Fruit fly (Drosophila melanogaster) whole organism, adult: Measurements from ENCODE around the gene homer.

Experiments used
- CG11617 ChIP-seq: fragments of 200-800 bp; sonication (Bioruptor generic); optimal IDR thresholded peaks from 2 replicates; lab custom pipeline; 2017; ENCODE audit warnings: mild to moderate bottlenecking, missing biosample characterization, missing genetic modification reagents, missing genetic modification characterization
- CG7101 ChIP-seq: fragments of 200-800 bp; sonication (Bioruptor generic); optimal IDR thresholded peaks from 2 replicates; lab custom pipeline; 2018; ENCODE audit warnings: missing biosample characterization, mild to moderate bottlenecking, missing genetic modification characterization, moderate library complexity
- bab1 ChIP-seq: fragments of 200-800 bp; sonication (Bioruptor generic); optimal IDR thresholded peaks from 3 replicates; lab custom pipeline; 2019; ENCODE audit warnings: missing biosample characterization, mild to moderate bottlenecking, missing genetic modification characterization, moderate library complexity
- kay ChIP-seq: fragments of 200-800 bp; sonication (Bioruptor generic); peaks from one replicate; lab custom pipeline; 2016; ENCODE audit warnings: missing biosample characterization, missing genetic modification characterization, borderline replicate concordance
- tj ChIP-seq: fragments of 200-800 bp; sonication (Bioruptor generic); optimal IDR thresholded peaks from 3 replicates; lab custom pipeline; 2017; ENCODE audit warnings: missing biosample characterization, mild to moderate bottlenecking, missing genetic modification characterization, moderate library complexity

DNA sequence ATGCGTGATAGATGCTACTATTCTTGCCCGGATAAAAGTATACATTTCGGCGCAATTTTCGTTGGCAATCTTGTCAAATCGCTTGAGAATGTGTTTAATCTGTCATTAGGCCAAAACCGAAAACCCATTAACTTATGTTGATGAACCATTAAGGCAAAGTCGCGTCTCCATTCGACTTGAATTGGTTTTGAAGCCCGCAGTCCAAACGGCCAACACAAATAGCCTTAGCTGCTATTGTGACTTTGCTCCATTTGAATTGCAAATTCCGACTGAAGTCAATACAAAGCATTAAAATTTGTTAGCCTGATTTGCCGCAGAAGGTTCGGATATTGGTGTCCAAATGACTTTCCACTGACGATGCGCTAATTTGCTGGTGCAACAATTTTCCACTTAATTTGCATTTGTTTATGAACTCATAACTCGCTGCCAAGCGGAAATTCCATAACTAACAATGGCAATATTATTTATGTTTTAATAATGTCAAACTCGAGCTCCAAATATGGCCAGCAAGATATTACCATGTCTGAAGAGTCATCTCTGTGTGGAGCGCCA lies 16.7 kb downstream of the homer start:
- TF ChIP-seq tj (GFP tag; lab: Kevin White, UChicago) = no peak
- no peak for TF ChIP-seq CG7101 (tag; lab: Kevin White, UChicago)
- TF ChIP-seq kay (GFP tag; lab: Kevin White, UChicago) = no peak
- no peak for TF ChIP-seq bab1
- no peak for TF ChIP-seq CG11617 (GFP tag; lab: Kevin White, UChicago)
